Worm (Caenorhabditis elegans): ENCODE results near the gene T23B12.6.

The T23B12.6 gene

DNA sequence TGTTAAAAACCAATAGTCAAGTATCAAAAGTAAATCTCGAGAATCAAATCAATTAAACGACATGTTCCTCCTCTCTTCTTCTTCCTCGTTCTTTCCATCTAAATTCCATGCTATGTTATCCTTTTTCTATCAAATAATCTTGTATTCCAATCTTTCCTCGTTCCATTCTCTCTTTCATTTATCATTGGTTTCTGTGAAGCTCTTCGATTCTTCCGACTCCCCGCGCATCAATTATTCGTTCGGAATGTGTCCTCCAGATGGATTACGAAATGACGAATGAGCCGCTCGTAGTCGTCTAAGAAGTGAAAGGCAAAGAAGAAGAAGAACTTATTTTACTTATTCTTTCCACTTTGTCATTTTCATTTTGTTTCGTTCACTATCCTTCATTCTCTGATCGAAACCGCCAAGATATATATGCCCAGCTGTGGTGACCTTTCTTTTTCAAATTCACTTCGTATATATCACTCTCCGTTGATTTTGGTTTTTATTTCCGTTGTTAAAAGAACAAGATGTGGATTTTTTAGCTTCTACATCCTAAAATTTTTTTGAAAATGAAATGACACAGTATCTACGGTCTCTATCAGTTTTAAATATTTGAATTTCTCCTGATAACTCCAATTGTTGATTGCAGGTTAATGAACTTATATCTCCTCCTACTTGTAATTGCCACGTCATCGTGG lies 34.2 kb upstream of the T23B12.6 start, which contains the start of gene pxn-1:
Gene pxn-1 (plus strand): TSS at position 630 of the 680 bp plus-strand sequence.
- TF ChIP-seq hlh-6 (tag; optimal IDR thresholded peaks at IDR 0.05) (no peak), ceh-34 (tag; optimal IDR thresholded peaks at IDR 0.05) (no peak), fax-1 (tag; optimal IDR thresholded peaks at IDR 0.05) (no peak), nhr-232 (tag; optimal IDR thresholded peaks at IDR 0.05) (no peak), mec-3 (tag; optimal IDR thresholded peaks at IDR 0.05; ENCODE audit: borderline replicate concordance) (no peak), che-1 (tag; optimal IDR thresholded peaks at IDR 0.05) (no peak)

DNA sequence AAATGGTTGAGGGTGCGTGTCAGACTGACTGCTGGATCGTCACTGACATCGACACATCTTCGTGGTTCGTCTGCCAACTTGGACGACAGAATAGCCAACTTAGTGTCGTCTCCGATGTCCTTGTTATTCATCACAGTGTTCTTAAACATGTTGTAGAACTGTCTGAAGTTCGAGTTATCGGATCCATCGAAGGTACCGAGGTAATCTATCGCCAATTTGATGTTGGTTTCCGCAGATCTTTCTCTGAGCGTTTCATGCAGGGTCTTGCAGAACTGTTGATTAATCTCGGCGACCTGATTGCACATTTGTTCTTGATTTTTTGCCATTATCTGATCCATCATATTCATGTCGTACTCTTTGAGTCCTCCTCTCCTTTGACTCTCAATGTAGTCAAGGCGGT lies 21.1 kb upstream of the T23B12.6 start:
- TF ChIP-seq elt-2 (tag; optimal IDR thresholded peaks at IDR 0.05) = no peak
- TF ChIP-seq ceh-30 (tag; optimal IDR thresholded peaks at IDR 0.05) = no peak
- no peak for TF ChIP-seq ceh-14 (tag; optimal IDR thresholded peaks at IDR 0.05)
- no peak for TF ChIP-seq hlh-15 (tag; optimal IDR thresholded peaks at IDR 0.05)
- no peak for TF ChIP-seq ceh-48 (tag; optimal IDR thresholded peaks at IDR 0.05)
- TF ChIP-seq mec-3 (tag; optimal IDR thresholded peaks at IDR 0.05; ENCODE audit: borderline replicate concordance) = no peak
- no peak for TF ChIP-seq ttx-3 (tag; optimal IDR thresholded peaks at IDR 0.05)

DNA sequence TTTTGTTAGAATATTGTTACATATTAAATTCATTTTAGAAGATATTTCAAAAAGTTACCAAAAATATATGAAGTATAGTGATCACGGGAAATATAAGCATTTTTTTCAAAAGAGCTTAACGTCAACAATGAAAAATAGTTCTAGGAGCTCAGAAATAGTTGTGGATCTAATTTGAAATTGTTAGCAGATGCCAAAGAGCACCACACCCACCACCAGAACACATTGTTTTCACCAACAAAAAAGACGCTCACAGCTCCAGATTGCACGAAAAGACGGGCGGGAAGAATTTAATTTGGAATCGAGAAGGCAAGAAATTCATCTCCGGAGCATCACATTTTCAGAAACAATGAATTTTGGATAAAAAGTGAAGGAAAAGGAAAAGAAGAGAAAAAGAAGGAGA lies 10.7 kb upstream of the T23B12.6 start, which contains the start of gene gplb-1:
Gene gplb-1 (minus strand): TSS at position 337 of the 400 bp plus-strand sequence.
- TF ChIP-seq sdc-2 (tag; optimal IDR thresholded peaks at IDR 0.05) (no peak), pha-2 (tag; optimal IDR thresholded peaks at IDR 0.05) (no peak), ets-4 (tag; optimal IDR thresholded peaks at IDR 0.05) (no peak), nfya-1 (tag; optimal IDR thresholded peaks at IDR 0.05) (no peak)

ce11 chrV:8468740-8469139 lies 8.5 kb upstream of the T23B12.6 start, which contains the start of gene phf-30:
Gene phf-30, plus strand, starts transcription at chrV:8469040.
- TF ChIP-seq fax-1 (tag; optimal IDR thresholded peaks at IDR 0.05) (no peak), ceh-34 (tag; optimal IDR thresholded peaks at IDR 0.05) (no peak)

DNA sequence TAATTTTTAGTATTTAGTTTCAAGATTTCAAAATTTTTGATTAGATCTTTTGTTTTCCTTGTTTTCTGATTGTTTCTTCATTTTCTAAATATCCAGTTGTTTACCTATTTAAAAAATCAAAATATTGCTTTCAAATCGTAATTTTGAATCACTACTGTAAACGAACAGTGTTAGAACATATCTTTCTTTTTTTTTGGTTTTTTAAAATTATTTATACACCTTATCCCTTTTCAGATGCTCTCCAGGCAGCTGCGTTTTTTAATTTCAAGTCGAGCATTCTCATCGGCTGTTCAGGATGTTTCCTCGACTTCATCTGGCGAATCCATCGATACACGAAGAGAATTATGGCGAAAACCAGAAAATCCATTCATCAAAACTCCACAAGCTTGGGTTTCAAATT lies 6.8 kb upstream of the T23B12.6 start, which contains the start of gene mrpl-4:
Gene mrpl-4 (plus strand): TSS at position 235 of the 400 bp plus-strand sequence.
- TF ChIP-seq hlh-13 (GFP tag; optimal IDR thresholded peaks at IDR 0.05) (no peak), ttx-3 (tag; optimal IDR thresholded peaks at IDR 0.05) (no peak), pag-3 (tag; optimal IDR thresholded peaks at IDR 0.05; ENCODE audit: borderline replicate concordance) (no peak), gmeb-2 (tag; optimal IDR thresholded peaks at IDR 0.05) (no peak), sox-2 (GFP tag; IDR thresholded peaks at IDR 0.05) (no peak), ceh-9 (tag; optimal IDR thresholded peaks at IDR 0.05) (no peak), sdc-2 (tag; optimal IDR thresholded peaks at IDR 0.05) (no peak), eyg-1 (tag; optimal IDR thresholded peaks at IDR 0.05) (no peak), dve-1 (tag; optimal IDR thresholded peaks at IDR 0.05) (no peak), lim-6 (tag; optimal IDR thresholded peaks at IDR 0.05) (no peak), ceh-45 (GFP tag; IDR thresholded peaks at IDR 0.05) (no peak), lin-11 (tag; optimal IDR thresholded peaks at IDR 0.05) (no peak), pha-4 (tag; optimal IDR thresholded peaks at IDR 0.05) (no peak), pax-1 (tag; optimal IDR thresholded peaks at IDR 0.05) (no peak), K09A11.1 (tag; optimal IDR thresholded peaks at IDR 0.05; ENCODE audit: insufficient read depth) (no peak), fax-1 (tag; optimal IDR thresholded peaks at IDR 0.05) (no peak), dmd-4 (tag; optimal IDR thresholded peaks at IDR 0.05; ENCODE audit: borderline replicate concordance) (no peak)

- TF ChIP-seq unc-86 (tag; optimal IDR thresholded peaks at IDR 0.05) (no peak), rnt-1 (tag; optimal IDR thresholded peaks at IDR 0.05) (no peak), eyg-1 (tag; optimal IDR thresholded peaks at IDR 0.05) (no peak), F13H6.1 (tag; optimal IDR thresholded peaks at IDR 0.05) (no peak), ttx-3 (tag; optimal IDR thresholded peaks at IDR 0.05) (no peak), pag-3 (tag; optimal IDR thresholded peaks at IDR 0.05; ENCODE audit: borderline replicate concordance) (no peak), pat-9 (tag; optimal IDR thresholded peaks at IDR 0.05) (no peak), ztf-16 (tag; optimal IDR thresholded peaks at IDR 0.05) (no peak), ceh-45 (GFP tag; IDR thresholded peaks at IDR 0.05) (no peak), odd-2 (tag; optimal IDR thresholded peaks at IDR 0.05) (no peak), ceh-24 (tag; optimal IDR thresholded peaks at IDR 0.05) (no peak)
These were observed 5.2 kb upstream of the T23B12.6 start, which contains the start of gene mrps-2 for ce11 chrV:8465386-8465785. Gene mrps-2, plus strand, starts transcription at chrV:8465686.

Measured in whole organism, late embryonic.